Fruit fly (Drosophila melanogaster) whole organism, embryonic: ENCODE measurements around the gene CG42764.
A peak's percentile ranks its signal among the peaks of the same experiment; 100 is the strongest.

ENCODE experiments used
- ATbp ChIP-seq: fragments of 200-800 bp; sonication (Bioruptor generic); optimal IDR thresholded peaks from 2 replicates; lab custom pipeline; 2017; ENCODE audit warnings: missing biosample characterization, mild to moderate bottlenecking, missing genetic modification characterization, missing genetic modification reagents
- Atf-2 ChIP-seq: fragments of 200-800 bp; sonication (Bioruptor generic); optimal IDR thresholded peaks from 2 replicates; lab custom pipeline; 2016; ENCODE audit warnings: missing biosample characterization, missing genetic modification characterization
- CG11560 ChIP-seq: fragments of 200-800 bp; sonication (Bioruptor generic); IDR thresholded peaks from 3 replicates; pipeline ENCODE4 v1.3.6; 2022; ENCODE audit warnings: missing biosample characterization, missing genetic modification characterization
- CG11696 ChIP-seq: fragments of 200-800 bp; sonication (Bioruptor generic); IDR thresholded peaks from 2 replicates; pipeline ENCODE4 v1.3.6; 2022; ENCODE audit warnings: missing biosample characterization, missing genetic modification characterization
- CG12236 ChIP-seq: fragments of 200-800 bp; sonication (Bioruptor generic); optimal IDR thresholded peaks from 2 replicates; lab custom pipeline; 2016; ENCODE audit warnings: missing biosample characterization, missing genetic modification characterization
- CG15479 ChIP-seq: fragments of 200-800 bp; sonication (Bioruptor generic); optimal IDR thresholded peaks from 3 replicates; lab custom pipeline; 2019; ENCODE audit warnings: missing biosample characterization, mild to moderate bottlenecking, missing genetic modification characterization, moderate library complexity
- CG1647 ChIP-seq: fragments of 200-800 bp; sonication (Bioruptor generic); optimal IDR thresholded peaks from 3 replicates; lab custom pipeline; 2016; ENCODE audit warnings: missing biosample characterization, missing genetic modification characterization
- CG17361 ChIP-seq: fragments of 200-800 bp; sonication (Bioruptor generic); IDR thresholded peaks from 3 replicates; pipeline ENCODE4 v1.3.6; 2022; ENCODE audit warnings: missing biosample characterization, missing genetic modification characterization
- CG1792 ChIP-seq: fragments of 200-800 bp; sonication (Bioruptor generic); optimal IDR thresholded peaks from 2 replicates; lab custom pipeline; 2016; ENCODE audit warnings: missing biosample characterization, missing genetic modification characterization
- CG18599 ChIP-seq: fragments of 200-800 bp; sonication (Bioruptor generic); optimal IDR thresholded peaks from 3 replicates; lab custom pipeline; 2017; ENCODE audit warnings: missing biosample characterization, missing genetic modification characterization, mild to moderate bottlenecking, moderate library complexity, missing genetic modification reagents
- CG2875 ChIP-seq: fragments of 200-800 bp; sonication (Bioruptor generic); optimal IDR thresholded peaks from 2 replicates; lab custom pipeline; 2017; ENCODE audit warnings: missing biosample characterization, mild to moderate bottlenecking, missing genetic modification characterization, missing genetic modification reagents
- CG3065 ChIP-seq: fragments of 200-800 bp; sonication (Bioruptor generic); optimal IDR thresholded peaks from 2 replicates; lab custom pipeline; 2016; ENCODE audit warnings: missing biosample characterization, missing genetic modification characterization
- CG34224 ChIP-seq: fragments of 200-800 bp; sonication (Bioruptor generic); IDR thresholded peaks from 3 replicates; pipeline ENCODE4 v1.3.6; 2022; ENCODE audit warnings: missing biosample characterization, missing genetic modification characterization; ENCODE audit not compliant: partially characterized antibody
- CG34376 ChIP-seq: fragments of 200-800 bp; sonication (Bioruptor generic); optimal IDR thresholded peaks from 2 replicates; lab custom pipeline; 2018; ENCODE audit warnings: missing biosample characterization, mild to moderate bottlenecking, missing genetic modification characterization
- CG7839 ChIP-seq: fragments of 200-800 bp; sonication (Bioruptor generic); optimal IDR thresholded peaks from 3 replicates; lab custom pipeline; 2018; ENCODE audit warnings: missing biosample characterization, mild to moderate bottlenecking, missing genetic modification characterization, moderate library complexity
- CG7987 ChIP-seq: fragments of 200-800 bp; sonication (Bioruptor generic); optimal IDR thresholded peaks from 2 replicates; lab custom pipeline; 2018; ENCODE audit warnings: missing biosample characterization, mild to moderate bottlenecking, missing genetic modification characterization, moderate library complexity
- CG8924 ChIP-seq: fragments of 200-800 bp; optimal IDR thresholded peaks from 3 replicates; lab custom pipeline; 2019; ENCODE audit warnings: missing biosample characterization, mild to moderate bottlenecking, missing genetic modification characterization, moderate library complexity
- CG9876 ChIP-seq: fragments of 200-800 bp; sonication (Bioruptor generic); optimal IDR thresholded peaks from 2 replicates; lab custom pipeline; 2016; ENCODE audit warnings: missing biosample characterization, missing genetic modification characterization
- D19B ChIP-seq: fragments of 200-800 bp; sonication (Bioruptor generic); optimal IDR thresholded peaks from 2 replicates; lab custom pipeline; 2017; ENCODE audit warnings: missing biosample characterization, mild to moderate bottlenecking, missing genetic modification characterization
- Fer1 ChIP-seq: fragments of 200-800 bp; sonication (Bioruptor generic); optimal IDR thresholded peaks from 2 replicates; lab custom pipeline; 2017; ENCODE audit warnings: missing biosample characterization, mild to moderate bottlenecking, missing genetic modification characterization
- HLH3B ChIP-seq: fragments of 200-800 bp; sonication (Bioruptor generic); IDR thresholded peaks from 2 replicates; pipeline ENCODE4 v1.3.6; 2022; ENCODE audit warnings: missing biosample characterization, missing genetic modification characterization
- HmgZ ChIP-seq: fragments of 200-800 bp; sonication (Bioruptor generic); optimal IDR thresholded peaks from 2 replicates; lab custom pipeline; 2018; ENCODE audit warnings: missing biosample characterization, mild to moderate bottlenecking, missing genetic modification characterization
- Hsf ChIP-seq: fragments of 200-800 bp; sonication (Bioruptor generic); optimal IDR thresholded peaks from 3 replicates; lab custom pipeline; 2016; ENCODE audit warnings: missing biosample characterization, missing genetic modification characterization
- NC2α ChIP-seq: fragments of 200-800 bp; sonication (Bioruptor generic); optimal IDR thresholded peaks from 2 replicates; lab custom pipeline; 2016; ENCODE audit warnings: missing biosample characterization, missing genetic modification characterization
- NC2β ChIP-seq: fragments of 200-800 bp; sonication (Bioruptor generic); optimal IDR thresholded peaks from 2 replicates; lab custom pipeline; 2016; ENCODE audit warnings: missing biosample characterization, missing genetic modification characterization
- Optix ChIP-seq: fragments of 200-800 bp; sonication (Bioruptor generic); IDR thresholded peaks from 3 replicates; pipeline ENCODE4 v1.3.6; 2022; ENCODE audit warnings: missing biosample characterization, missing genetic modification characterization
- Ravus ChIP-seq: fragments of 200-800 bp; sonication (Bioruptor generic); IDR thresholded peaks from 2 replicates; pipeline ENCODE4 v1.3.6; 2022; ENCODE audit warnings: missing biosample characterization, missing genetic modification characterization
- Trl ChIP-seq, 3 experiments: fragments of >200 bp in 2 of 3; fragments of 200-800 bp in 1 of 3; sonication (Bioruptor generic) in 1 of 3; optimal IDR thresholded peaks; 2 replicates in 1 of 3; 3 replicates in 2 of 3; lab custom pipeline; 2016 to 2017; ENCODE audit warnings: missing biosample characterization in 1 of 3, missing genetic modification characterization in 1 of 3
- YL-1 ChIP-seq: fragments of 200-800 bp; sonication (Bioruptor generic); optimal IDR thresholded peaks from 3 replicates; lab custom pipeline; 2017; ENCODE audit warnings: missing biosample characterization, mild to moderate bottlenecking, missing genetic modification characterization
- ac ChIP-seq: fragments of 200-800 bp; sonication (Bioruptor generic); optimal IDR thresholded peaks from 3 replicates; lab custom pipeline; 2017; ENCODE audit warnings: missing biosample characterization, mild to moderate bottlenecking, missing genetic modification characterization
- bigmax ChIP-seq: fragments of 200-800 bp; sonication (Bioruptor generic); optimal IDR thresholded peaks from 2 replicates; lab custom pipeline; 2018; ENCODE audit warnings: missing biosample characterization, mild to moderate bottlenecking, missing genetic modification characterization
- ci ChIP-seq: fragments of 200-800 bp; sonication (Bioruptor generic); IDR thresholded peaks from 3 replicates; pipeline ENCODE4 v1.3.6; 2022; ENCODE audit warnings: missing biosample characterization, missing genetic modification characterization
- eve ChIP-seq, 2 experiments: fragments of >200 bp; optimal IDR thresholded peaks; 2 replicates each; lab custom pipeline; 2017; ENCODE audit warnings: missing biosample characterization in 2 of 2, missing genetic modification characterization in 2 of 2
- exex ChIP-seq: fragments of 200-800 bp; sonication (Bioruptor generic); optimal IDR thresholded peaks from 4 replicates; lab custom pipeline; 2018; ENCODE audit warnings: missing biosample characterization, mild to moderate bottlenecking, missing genetic modification characterization, moderate library complexity
- eyg ChIP-seq: fragments of 200-800 bp; sonication (Bioruptor generic); optimal IDR thresholded peaks from 3 replicates; lab custom pipeline; 2016; ENCODE audit warnings: missing biosample characterization, missing genetic modification characterization
- fd96Cb ChIP-seq: fragments of 200-800 bp; sonication (Bioruptor generic); optimal IDR thresholded peaks from 2 replicates; lab custom pipeline; 2018; ENCODE audit warnings: missing biosample characterization, mild to moderate bottlenecking, missing genetic modification characterization, moderate library complexity
- lola ChIP-seq, 3 experiments: fragments of >200 bp in 2 of 3; fragments of 200-800 bp in 1 of 3; sonication (Bioruptor generic) in 1 of 3; optimal IDR thresholded peaks; 2 replicates each; lab custom pipeline; 2017 to 2019; ENCODE audit warnings: missing biosample characterization in 3 of 3, missing genetic modification characterization in 3 of 3, mild to moderate bottlenecking in 1 of 3, moderate library complexity in 1 of 3
- mam ChIP-seq: fragments of 200-800 bp; sonication (Bioruptor generic); optimal IDR thresholded peaks from 3 replicates; lab custom pipeline; 2016; ENCODE audit warnings: missing biosample characterization, missing genetic modification characterization
- nau ChIP-seq: fragments of 200-800 bp; sonication (Bioruptor generic); optimal IDR thresholded peaks from 3 replicates; lab custom pipeline; 2017; ENCODE audit warnings: missing biosample characterization, mild to moderate bottlenecking, missing genetic modification characterization, missing genetic modification reagents
- nerfin-1 ChIP-seq: fragments of 200-800 bp; sonication (Bioruptor generic); optimal IDR thresholded peaks from 3 replicates; lab custom pipeline; 2019; ENCODE audit warnings: missing biosample characterization, mild to moderate bottlenecking, missing genetic modification characterization, moderate library complexity
- nom ChIP-seq: fragments of 200-800 bp; sonication (Bioruptor generic); optimal IDR thresholded peaks from 2 replicates; lab custom pipeline; 2017; ENCODE audit warnings: missing biosample characterization, missing genetic modification characterization, mild to moderate bottlenecking, moderate library complexity, missing genetic modification reagents
- phol ChIP-seq: fragments of 200-800 bp; sonication (Bioruptor generic); optimal IDR thresholded peaks from 3 replicates; lab custom pipeline; 2018; ENCODE audit warnings: missing biosample characterization, mild to moderate bottlenecking, missing genetic modification characterization, moderate library complexity
- pnt ChIP-seq: fragments of 200-800 bp; sonication (Bioruptor generic); optimal IDR thresholded peaks from 3 replicates; lab custom pipeline; 2016; ENCODE audit warnings: missing biosample characterization, missing genetic modification characterization
- ranshi ChIP-seq: fragments of 200-800 bp; sonication (Bioruptor generic); IDR thresholded peaks from 2 replicates; pipeline ENCODE4 v1.3.6; 2022; ENCODE audit warnings: missing biosample characterization, missing genetic modification characterization
- scrt ChIP-seq: fragments of 200-800 bp; sonication (Bioruptor generic); optimal IDR thresholded peaks from 2 replicates; lab custom pipeline; 2018; ENCODE audit warnings: missing biosample characterization, mild to moderate bottlenecking, missing genetic modification characterization, moderate library complexity
- slp2 ChIP-seq: fragments of 200-800 bp; sonication (Bioruptor generic); optimal IDR thresholded peaks from 2 replicates; lab custom pipeline; 2016; ENCODE audit warnings: missing biosample characterization, missing genetic modification characterization
- vnd ChIP-seq: fragments of 200-800 bp; sonication (Bioruptor generic); IDR thresholded peaks from 3 replicates; pipeline ENCODE4 v1.3.6; 2022; ENCODE audit warnings: missing biosample characterization, missing genetic modification characterization; ENCODE audit not compliant: partially characterized antibody
- zfh1 ChIP-seq: fragments of 200-800 bp; sonication (Bioruptor generic); IDR thresholded peaks from 3 replicates; pipeline ENCODE4 v1.3.6; 2022; ENCODE audit warnings: missing biosample characterization, missing genetic modification characterization

Gene CG42764

DNA sequence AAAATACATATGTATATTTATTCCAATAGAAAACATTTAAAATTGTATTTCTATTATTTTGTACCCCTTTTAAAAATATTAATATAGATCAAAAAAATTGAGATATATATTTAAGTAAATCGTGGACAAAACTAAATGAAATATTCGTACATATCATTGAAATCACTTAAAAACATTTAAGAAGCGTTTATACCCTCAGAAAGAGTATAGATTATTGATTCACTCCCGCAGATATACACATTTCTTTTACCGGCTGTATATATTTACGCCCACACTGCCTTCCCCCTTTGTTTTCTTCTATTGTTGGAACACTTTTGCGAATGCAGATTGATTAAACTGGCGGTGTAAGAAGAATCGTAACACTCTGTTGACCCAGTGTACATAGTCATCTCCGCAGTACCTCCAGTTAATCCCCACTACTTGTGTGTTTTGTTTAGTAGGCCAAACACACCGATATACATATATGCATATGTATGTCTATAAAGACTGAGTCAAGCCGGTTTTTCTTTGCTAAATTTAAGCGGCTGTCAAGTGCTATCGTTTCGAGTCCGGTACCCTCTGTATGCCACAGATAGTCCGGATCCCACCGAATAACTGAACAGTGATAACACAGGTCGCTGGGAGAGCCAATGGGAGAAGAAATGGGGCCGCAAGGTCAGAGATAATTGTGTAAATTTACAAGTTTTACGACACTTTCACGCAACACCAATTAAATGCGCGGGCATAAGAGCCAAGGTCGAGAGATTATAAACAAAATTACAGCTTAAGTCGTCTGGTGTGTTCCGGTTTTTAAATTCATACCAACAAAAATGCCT, 5.9 kb upstream of the CG42764 start (continued):
- TF ChIP-seq mam (GFP tag; lab: Kevin White, UChicago) (peak; percentile 27), Ravus (GFP tag; lab: Robert Waterston, UW) (no peak), slp2 (peak; percentile 50), CG11560 (tag; lab: Robert Waterston, UW) (no peak), eyg (GFP tag; lab: Kevin White, UChicago) (peak; percentile 60), Trl (optimal IDR thresholded peaks at IDR 0.05; lab: Kevin White, UChicago) (no peak), Trl (GFP tag; optimal IDR thresholded peaks at IDR 0.05; lab: Kevin White, UChicago) (peak; percentile 83), YL-1 (GFP tag; lab: Kevin White, UChicago) (no peak), nerfin-1 (peak; percentile 49), CG15479 (GFP tag; lab: Kevin White, UChicago) (peak; percentile 5), vnd (no peak), CG3065 (GFP tag; lab: Kevin White, UChicago) (peak; percentile 22), zfh1 (GFP tag; lab: Robert Waterston, UW) (peak; percentile 75), fd96Cb (tag; lab: Kevin White, UChicago) (no peak), CG11696 (GFP tag; lab: Robert Waterston, UW) (0 out of 2 replicates have a peak, but pooled peaks have one; percentile 56), D19B (no peak), nom (GFP tag; lab: Kevin White, UChicago) (no peak), CG2875 (GFP tag; lab: Kevin White, UChicago) (peak; percentile 79), scrt (GFP tag; lab: Kevin White, UChicago) (peak; percentile 1), CG8924 (tag; lab: Kevin White, UChicago) (peak; percentile 41), phol (tag; lab: Kevin White, UChicago) (peak; percentile 31), bigmax (GFP tag; lab: Kevin White, UChicago) (peak; percentile 3), CG1792 (GFP tag; lab: Kevin White, UChicago) (peak; percentile 87), ci (peak; percentile 86), HmgZ (tag; lab: Kevin White, UChicago) (peak; percentile 14), ATbp (GFP tag; lab: Kevin White, UChicago) (peak; percentile 90), CG1647 (peak; percentile 11), CG18599 (peak; percentile 79), NC2α (GFP tag; lab: Kevin White, UChicago) (peak; percentile 60), Hsf (GFP tag; lab: Kevin White, UChicago) (peak; percentile 49), Fer1 (GFP tag; lab: Kevin White, UChicago) (no peak), CG17361 (GFP tag; lab: Robert Waterston, UW) (peak; percentile 77), ranshi (GFP tag; lab: Robert Waterston, UW) (no peak), lola (GFP tag; optimal IDR thresholded peaks at IDR 0.05; lab: Kevin White, UChicago) (peak in 1 of 3 experiments; percentile 49), HLH3B (GFP tag; lab: Robert Waterston, UW) (peak; percentile 6; the same call in 1 of the 2 replicates), CG7839 (tag; lab: Kevin White, UChicago) (peak; percentile 14), CG9876 (peak; percentile 11), exex (tag; lab: Kevin White, UChicago) (peak; percentile 51), Atf-2 (GFP tag; lab: Kevin White, UChicago) (peak; percentile 39), nau (GFP tag; lab: Kevin White, UChicago) (peak; percentile 80), CG12236 (GFP tag; lab: Kevin White, UChicago) (peak; percentile 72), NC2β (peak; percentile 81), CG34224 (GFP tag; lab: Robert Waterston, UW) (no peak), CG34376 (peak; percentile 22), pnt (GFP tag; lab: Kevin White, UChicago) (peak; percentile 38), Optix (GFP tag; lab: Robert Waterston, UW) (no peak), ac (GFP tag; lab: Kevin White, UChicago) (peak; percentile 79), CG7987 (GFP tag; lab: Kevin White, UChicago) (peak; percentile 56), eve (GFP tag; optimal IDR thresholded peaks at IDR 0.05; lab: Kevin White, UChicago) (peak in 1 of 2 experiments; percentile 64)
